Worm (Caenorhabditis elegans) whole organism, young adult: ENCODE data around the gene acs-14.

ENCODE experiments used
- ama-1 ChIP-seq, 3 experiments: fragments of 150-350 bp in 1 of 3; sonication (generic microtip) in 2 of 3; optimal IDR thresholded peaks; 2 replicates each; lab custom pipeline; 2014 to 2018; ENCODE audit warnings: missing biosample characterization in 2 of 3, missing genetic modification characterization in 2 of 3, missing genetic modification reagents in 2 of 3
- dpff-1 ChIP-seq: sonication (generic microtip); optimal IDR thresholded peaks from 2 replicates; lab custom pipeline; 2017; ENCODE audit warnings: mild to moderate bottlenecking, missing genetic modification characterization, missing compliant biosample characterization
- dpl-1 ChIP-seq: fragments of 150-350 bp; optimal IDR thresholded peaks from 2 replicates; lab custom pipeline; 2014; ENCODE audit warnings: missing biosample characterization, missing genetic modification reagents, missing genetic modification characterization
- ets-4 ChIP-seq: fragments of 200-800 bp; sonication (Bioruptor generic); optimal IDR thresholded peaks from 2 replicates; lab custom pipeline; 2018; ENCODE audit warnings: mild to moderate bottlenecking, missing genetic modification characterization, missing compliant biosample characterization
- hlh-26 ChIP-seq: fragments of 200-800 bp; sonication (Bioruptor generic); conservative IDR thresholded peaks from 2 replicates; pipeline ENCODE4 v1.3.6; 2022; ENCODE audit warnings: missing genetic modification reagents, missing genetic modification characterization, missing compliant biosample characterization
- let-607 ChIP-seq, 2 experiments: fragments of 200-800 bp in 1 of 2; sonication (Bioruptor generic) in 1 of 2; sonication (generic microtip) in 1 of 2; optimal IDR thresholded peaks; 2 replicates each; lab custom pipeline; 2016 to 2018; ENCODE audit warnings: mild to moderate bottlenecking in 2 of 2, missing compliant biosample characterization in 2 of 2, missing genetic modification characterization in 2 of 2, moderate library complexity in 2 of 2, missing genotype in 1 of 2
- pha-4 ChIP-seq: fragments of 150-350 bp; sonication (generic microtip); optimal IDR thresholded peaks from 2 replicates; lab custom pipeline; 2014; ENCODE audit warnings: missing biosample characterization, missing genetic modification reagents, missing genetic modification characterization
- snpc-4 ChIP-seq, 5 experiments: fragments of 150-350 bp in 1 of 5; sonication (generic microtip) in 4 of 5; optimal IDR thresholded peaks; 2 replicates each; lab custom pipeline; 2014 to 2018; ENCODE audit warnings: missing genetic modification characterization in 5 of 5, missing biosample characterization in 3 of 5, antibody characterized with exemption in 2 of 5, mild to moderate bottlenecking in 2 of 5, missing compliant biosample characterization in 2 of 5, missing genotype in 2 of 5, moderate library complexity in 2 of 5, missing genetic modification reagents in 1 of 5
- tbp1 ChIP-seq: fragments of 200-800 bp; sonication (Bioruptor generic); optimal IDR thresholded peaks from 2 replicates; lab custom pipeline; 2018; ENCODE audit warnings: mild to moderate bottlenecking, missing genetic modification characterization, missing compliant biosample characterization
- unc-130 ChIP-seq: sonication (generic microtip); optimal IDR thresholded peaks from 2 replicates; lab custom pipeline; 2016; ENCODE audit warnings: missing genetic modification reagents, missing genetic modification characterization, missing compliant biosample characterization
- ztf-25 ChIP-seq: fragments of 200-800 bp; sonication (Bioruptor generic); IDR thresholded peaks from 2 replicates; pipeline ENCODE4 v1.3.6; 2022; ENCODE audit warnings: missing genetic modification reagents, missing genetic modification characterization, missing compliant biosample characterization
- ztf-26 ChIP-seq: sonication (generic microtip); optimal IDR thresholded peaks from 2 replicates; lab custom pipeline; 2017; ENCODE audit warnings: missing genetic modification characterization, missing compliant biosample characterization

ce11 chrV:9507742-9508141 is at the start of gene acs-14:
- TF ChIP-seq snpc-4 (GFP tag; optimal IDR thresholded peaks at IDR 0.05; lab: Kevin White, UChicago) (no peak), snpc-4 (tag; optimal IDR thresholded peaks at IDR 0.05; lab: Kevin White, UChicago) (no peak), hlh-26 (GFP tag; lab: Robert Waterston, UW) (no peak), ama-1 (optimal IDR thresholded peaks at IDR 0.05; lab: Kevin White, UChicago) (no peak), ama-1 (GFP tag; optimal IDR thresholded peaks at IDR 0.05; lab: Kevin White, UChicago) (no peak), pha-4 (tag; lab: Kevin White, UChicago) (no peak), tbp1 (no peak), dpl-1 (GFP tag; lab: Kevin White, UChicago) (no peak), ets-4 (GFP tag; lab: Kevin White, UChicago) (no peak), let-607 (tag; optimal IDR thresholded peaks at IDR 0.05; lab: Kevin White, UChicago) (no peak), unc-130 (no peak), ztf-26 (no peak), dpff-1 (no peak), ztf-25 (GFP tag; lab: Robert Waterston, UW) (no peak)
